Fruit fly (Drosophila melanogaster) whole organism, embryonic: ENCODE data around the gene CG7058.

Experiments used
- CG12219 ChIP-seq: fragments of 200-800 bp; sonication (Bioruptor generic); optimal IDR thresholded peaks from 3 replicates; lab custom pipeline; 2018; ENCODE audit warnings: missing biosample characterization, mild to moderate bottlenecking, missing genetic modification characterization
- CG4854 ChIP-seq: fragments of 200-800 bp; sonication (Bioruptor generic); optimal IDR thresholded peaks from 2 replicates; lab custom pipeline; 2016; ENCODE audit warnings: missing biosample characterization, missing genetic modification characterization, inconsistent platforms
- Deaf1 ChIP-seq: fragments of 200-800 bp; optimal IDR thresholded peaks from 3 replicates; lab custom pipeline; 2019; ENCODE audit warnings: missing biosample characterization, mild to moderate bottlenecking, missing genetic modification characterization, moderate library complexity
- br ChIP-seq: fragments of >200 bp; optimal IDR thresholded peaks from 2 replicates; lab custom pipeline; 2017
- mam ChIP-seq: fragments of 200-800 bp; sonication (Bioruptor generic); optimal IDR thresholded peaks from 3 replicates; lab custom pipeline; 2016; ENCODE audit warnings: missing biosample characterization, missing genetic modification characterization
- phol ChIP-seq: fragments of 200-800 bp; sonication (Bioruptor generic); optimal IDR thresholded peaks from 3 replicates; lab custom pipeline; 2018; ENCODE audit warnings: missing biosample characterization, mild to moderate bottlenecking, missing genetic modification characterization, moderate library complexity

DNA sequence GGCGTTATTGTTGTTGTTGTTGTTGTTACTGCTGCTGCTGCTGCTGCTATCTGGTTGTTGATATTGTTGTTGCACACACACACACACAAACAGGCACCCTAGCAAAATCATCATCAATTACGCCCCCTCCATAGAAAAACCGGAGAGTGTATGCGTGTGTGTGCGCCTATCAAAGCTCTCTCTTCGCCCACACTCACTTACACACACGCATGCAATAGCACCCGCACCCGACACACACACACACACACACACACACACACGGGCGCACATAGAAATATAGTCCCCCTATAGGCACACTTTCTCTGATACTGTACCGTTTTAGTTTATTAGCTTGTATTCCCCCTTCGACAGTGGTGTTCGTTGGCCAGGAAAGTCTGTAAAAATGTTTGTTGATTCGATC is 7.9 kb downstream of the CG7058 start:
- no peak for TF ChIP-seq mam (GFP tag; lab: Kevin White, UChicago)
- TF ChIP-seq Deaf1 (tag; lab: Kevin White, UChicago): peak; percentile 6
- no peak for TF ChIP-seq CG4854 (GFP tag; lab: Kevin White, UChicago)
- TF ChIP-seq br (lab: Kevin White, UChicago): no peak
- no peak for TF ChIP-seq phol
- TF ChIP-seq CG12219 (GFP tag; lab: Kevin White, UChicago): no peak
